Worm (Caenorhabditis elegans): ENCODE measurements around the gene cest-3.

- no peak for TF ChIP-seq lin-38 (GFP tag; IDR thresholded peaks at IDR 0.05)
- no peak for TF ChIP-seq unc-62 (GFP tag; optimal IDR thresholded peaks at IDR 0.05 in 1 of 2)
- no peak for TF ChIP-seq unc-62 (tag; optimal IDR thresholded peaks at IDR 0.05)
- no peak for TF ChIP-seq set-16 (GFP tag; IDR thresholded peaks at IDR 0.05)
- TF ChIP-seq skn-1 (tag; optimal IDR thresholded peaks at IDR 0.05), result no peak
- TF ChIP-seq ZK546.5 (tag; optimal IDR thresholded peaks at IDR 0.05), result no peak
- TF ChIP-seq mep-1 (tag; optimal IDR thresholded peaks at IDR 0.05), result no peak
Observed at ce11 chrX:12282911-12283310, 41.5 kb downstream of the cest-3 start, which contains the start of gene C04B4.2.

Data from whole organism, L4 larva.